Worm (Caenorhabditis elegans): ENCODE data around the gene nhr-60.

- no peak for TF ChIP-seq lin-39 (tag; optimal IDR thresholded peaks at IDR 0.05)
- no peak for TF ChIP-seq skn-1 (tag; optimal IDR thresholded peaks at IDR 0.05)
These were observed 6.9 kb downstream of the nhr-60 start, which contains the start of the genes haf-3 and F57A10.2 for ce11 chrV:15766122-15766594.
